Worm (Caenorhabditis elegans) whole organism, early embryonic: ENCODE measurements around the gene C39E9.12.

Experiments used
- F13C5.2 ChIP-seq: sonication (generic microtip); optimal IDR thresholded peaks from 2 replicates; lab custom pipeline; 2017; ENCODE audit warnings: mild to moderate bottlenecking, missing genetic modification characterization, inconsistent platforms, missing compliant biosample characterization
- aly-1 ChIP-seq: sonication (generic microtip); optimal IDR thresholded peaks from 2 replicates; lab custom pipeline; 2016; ENCODE audit warnings: missing genetic modification characterization, missing compliant biosample characterization
- ama-1 ChIP-seq: fragments of 150-350 bp; optimal IDR thresholded peaks from 2 replicates; lab custom pipeline; 2014
- flt-1 ChIP-seq: fragments of 200-800 bp; sonication (Bioruptor generic); IDR thresholded peaks from 2 replicates; pipeline ENCODE4 v1.3.6; 2022; ENCODE audit warnings: missing genetic modification characterization, missing compliant biosample characterization
- hmbx-1 ChIP-seq: sonication (generic microtip); optimal IDR thresholded peaks from 2 replicates; lab custom pipeline; 2016; ENCODE audit warnings: mild to moderate bottlenecking, missing genetic modification characterization, missing compliant biosample characterization
- hmg-4 ChIP-seq: fragments of 200-800 bp; sonication (Bioruptor generic); optimal IDR thresholded peaks from 2 replicates; lab custom pipeline; 2018; ENCODE audit warnings: mild to moderate bottlenecking, missing genetic modification characterization, missing compliant biosample characterization
- sea-1 ChIP-seq: fragments of 200-800 bp; sonication (Bioruptor generic); conservative IDR thresholded peaks from 2 replicates; pipeline ENCODE4 v1.3.6; 2022; ENCODE audit warnings: missing genetic modification characterization, missing compliant biosample characterization
- tbx-11 ChIP-seq: fragments of 200-800 bp; sonication (Bioruptor generic); IDR thresholded peaks from 2 replicates; pipeline ENCODE4 v1.3.6; 2022; ENCODE audit warnings: missing genetic modification characterization, missing compliant biosample characterization
- tbx-37 ChIP-seq: fragments of 200-800 bp; sonication (Bioruptor generic); conservative IDR thresholded peaks from 2 replicates; pipeline ENCODE4 v1.3.6; 2022; ENCODE audit warnings: missing genetic modification reagents, missing genetic modification characterization, missing compliant biosample characterization
- tra-4 ChIP-seq: sonication (generic microtip); optimal IDR thresholded peaks from 2 replicates; lab custom pipeline; 2017; ENCODE audit warnings: missing genetic modification characterization, missing compliant biosample characterization

- TF ChIP-seq hmg-4 (GFP tag; lab: Kevin White, UChicago) = no peak
- no peak for TF ChIP-seq aly-1 (tag; lab: Kevin White, UChicago)
- TF ChIP-seq flt-1 (GFP tag; lab: Robert Waterston, UW) = no peak
- no peak for TF ChIP-seq ama-1 (lab: Kevin White, UChicago)
- no peak for TF ChIP-seq tra-4
- no peak for TF ChIP-seq F13C5.2 (tag; lab: Kevin White, UChicago)
- TF ChIP-seq sea-1 (GFP tag; lab: Robert Waterston, UW) = no peak
- TF ChIP-seq hmbx-1 (tag; lab: Kevin White, UChicago) = no peak
- no peak for TF ChIP-seq tbx-11
- no peak for TF ChIP-seq tbx-37 (GFP tag; lab: Robert Waterston, UW)
Observed at ce11 chrIV:13079119-13079518, 14.7 kb upstream of the C39E9.12 start, which contains the start of gene C39E9.8.
